Fruit fly (Drosophila melanogaster) whole organism, wandering third instar larva: Measurements from ENCODE around the gene Eig71Eh.

Experiments used
- Abd-B ChIP-seq: fragments of >200 bp; optimal IDR thresholded peaks from 2 replicates; lab custom pipeline; 2017; ENCODE audit warnings: missing biosample characterization, missing genetic modification characterization
- CG32264 ChIP-seq: fragments of 200-800 bp; sonication (Bioruptor generic); optimal IDR thresholded peaks from 2 replicates; lab custom pipeline; 2016; ENCODE audit warnings: missing biosample characterization, missing genetic modification characterization
- CG9705 ChIP-seq: fragments of 200-800 bp; sonication (Bioruptor generic); optimal IDR thresholded peaks from 2 replicates; lab custom pipeline; 2018; ENCODE audit warnings: missing biosample characterization, mild to moderate bottlenecking, missing genetic modification characterization
- CrebA ChIP-seq: fragments of 200-800 bp; sonication (Bioruptor generic); optimal IDR thresholded peaks from 2 replicates; lab custom pipeline; 2016; ENCODE audit warnings: missing biosample characterization, mild to moderate bottlenecking, missing genetic modification characterization, borderline replicate concordance
- Dfd ChIP-seq: fragments of >200 bp; optimal IDR thresholded peaks from 2 replicates; lab custom pipeline; 2017; ENCODE audit warnings: missing biosample characterization, missing genetic modification characterization
- Dif ChIP-seq: fragments of 200-275, 200-300 bp; sonication (Bioruptor generic); optimal IDR thresholded peaks from 2 replicates; lab custom pipeline; 2018; ENCODE audit warnings: missing biosample characterization, missing genetic modification characterization; ENCODE audit not compliant: partially characterized antibody
- GATAd ChIP-seq: sonication (Bioruptor generic); optimal IDR thresholded peaks from 2 replicates; lab custom pipeline; 2016; ENCODE audit warnings: missing biosample characterization, missing genetic modification characterization
- Hnf4 ChIP-seq: fragments of 200-800 bp; sonication (Bioruptor generic); optimal IDR thresholded peaks from 2 replicates; lab custom pipeline; 2016; ENCODE audit warnings: missing biosample characterization, mild to moderate bottlenecking, missing genetic modification characterization
- Hr83 ChIP-seq: fragments of 200-300 bp; sonication (Bioruptor generic); optimal IDR thresholded peaks from 2 replicates; lab custom pipeline; 2016; ENCODE audit warnings: missing biosample characterization, mild to moderate bottlenecking, missing genetic modification characterization, moderate library complexity; ENCODE audit not compliant: poor library complexity, severe bottlenecking
- Mio ChIP-seq: sonication (Bioruptor generic); optimal IDR thresholded peaks from 2 replicates; lab custom pipeline; 2016; ENCODE audit warnings: missing biosample characterization, missing genetic modification characterization
- Myc ChIP-seq: fragments of >200 bp; optimal IDR thresholded peaks from 2 replicates; lab custom pipeline; 2017
- N ChIP-seq: fragments of >200 bp; optimal IDR thresholded peaks from 2 replicates; lab custom pipeline; 2018; ENCODE audit warnings: missing biosample characterization, missing external identifiers, missing genetic modification characterization
- OdsH ChIP-seq: fragments of 200-800 bp; sonication (Bioruptor generic); optimal IDR thresholded peaks from 2 replicates; lab custom pipeline; 2016; ENCODE audit warnings: missing biosample characterization, mild to moderate bottlenecking, missing genetic modification characterization
- Sp1 ChIP-seq: fragments of 200-800 bp; sonication (Bioruptor generic); optimal IDR thresholded peaks from 3 replicates; lab custom pipeline; 2019; ENCODE audit warnings: missing biosample characterization, mild to moderate bottlenecking, missing genetic modification characterization, moderate library complexity
- Vsx2 ChIP-seq: fragments of 200-300, 225-300 bp; sonication (Bioruptor generic); optimal IDR thresholded peaks from 2 replicates; lab custom pipeline; 2018; ENCODE audit warnings: missing biosample characterization, missing genetic modification characterization; ENCODE audit not compliant: partially characterized antibody
- dl ChIP-seq, 2 experiments: fragments of 175-275, 200-275 bp in 1 of 2; fragments of 200-275 bp in 1 of 2; sonication (Bioruptor generic); optimal IDR thresholded peaks; lab custom pipeline; 2018; ENCODE audit warnings: mild to moderate bottlenecking in 2 of 2, missing biosample characterization in 2 of 2, missing genetic modification characterization in 2 of 2, moderate library complexity in 2 of 2; ENCODE audit not compliant: partially characterized antibody in 2 of 2, insufficient read depth in 1 of 2
- dsf ChIP-seq: sonication (Bioruptor generic); optimal IDR thresholded peaks from 2 replicates; lab custom pipeline; 2016; ENCODE audit warnings: missing biosample characterization, missing genetic modification characterization, borderline replicate concordance
- ey ChIP-seq: fragments of 200-800 bp; sonication (Bioruptor generic); optimal IDR thresholded peaks from 2 replicates; lab custom pipeline; 2016; ENCODE audit warnings: missing biosample characterization, missing genetic modification characterization
- foxo ChIP-seq, 2 experiments: fragments of 200-800 bp; sonication (Bioruptor generic); optimal IDR thresholded peaks; 2 replicates in 1 of 2; 3 replicates in 1 of 2; lab custom pipeline; 2016 to 2017; ENCODE audit warnings: missing biosample characterization in 2 of 2, missing genetic modification characterization in 2 of 2
- h ChIP-seq: fragments of 200-800 bp; sonication (Bioruptor generic); optimal IDR thresholded peaks from 3 replicates; lab custom pipeline; 2016; ENCODE audit warnings: missing biosample characterization, mild to moderate bottlenecking, missing genetic modification characterization
- lola ChIP-seq: fragments of >200 bp; optimal IDR thresholded peaks from 2 replicates; lab custom pipeline; 2017; ENCODE audit warnings: missing biosample characterization, missing genetic modification characterization
- pan ChIP-seq: fragments of >200 bp; optimal IDR thresholded peaks from 2 replicates; lab custom pipeline; 2017
- psq ChIP-seq: fragments of 200-800 bp; sonication (Bioruptor generic); optimal IDR thresholded peaks from 3 replicates; lab custom pipeline; 2017; ENCODE audit warnings: missing biosample characterization, mild to moderate bottlenecking, missing genetic modification characterization, moderate library complexity
- rgr ChIP-seq: fragments of 200-800 bp; sonication (Bioruptor generic); optimal IDR thresholded peaks from 3 replicates; lab custom pipeline; 2016; ENCODE audit warnings: missing biosample characterization, mild to moderate bottlenecking, missing genetic modification characterization
- sage ChIP-seq: fragments of 200-800 bp; sonication (Bioruptor generic); optimal IDR thresholded peaks from 2 replicates; lab custom pipeline; 2016; ENCODE audit warnings: missing biosample characterization, mild to moderate bottlenecking, missing genetic modification characterization
- sv ChIP-seq: fragments of 200-800 bp; sonication (Bioruptor generic); optimal IDR thresholded peaks from 3 replicates; lab custom pipeline; 2016; ENCODE audit warnings: missing biosample characterization, missing genetic modification characterization
- tai ChIP-seq: sonication (Bioruptor generic); optimal IDR thresholded peaks from 2 replicates; lab custom pipeline; 2016; ENCODE audit warnings: missing biosample characterization, missing genetic modification characterization
- usp ChIP-seq: fragments of >200 bp; optimal IDR thresholded peaks from 2 replicates; lab custom pipeline; 2017; ENCODE audit warnings: missing biosample characterization, missing genetic modification characterization

Eig71Eh gene

DNA sequence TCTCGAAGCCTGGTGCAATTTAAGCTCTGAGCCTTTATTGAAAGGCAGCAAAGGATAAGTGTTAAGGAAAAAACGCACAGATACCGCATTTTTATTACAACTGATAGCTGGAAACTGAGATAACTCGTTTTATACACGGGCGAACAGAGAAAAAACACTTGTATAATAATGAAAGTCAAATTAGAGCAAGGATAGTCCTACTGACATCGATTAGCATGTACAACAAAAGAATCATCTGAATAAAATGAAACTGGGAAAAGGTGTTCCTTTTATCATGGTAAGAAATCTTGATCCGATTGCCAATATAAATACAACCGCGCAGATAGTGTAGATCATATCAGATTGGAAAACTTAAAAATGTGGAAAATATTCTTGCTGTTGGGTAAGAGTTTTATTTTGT lies 1.7 kb upstream of the Eig71Eh start, which contains the start of the genes Eig71Ej and Eig71Ek:
Gene Eig71Ej (minus strand): TSS at position 101 of the 400 bp plus-strand sequence.
Gene Eig71Ek (plus strand): TSS at position 334 of the 400 bp plus-strand sequence.
- no peak for TF ChIP-seq CrebA (GFP tag; lab: Kevin White, UChicago)
- TF ChIP-seq Hr83 (GFP tag; lab: Kevin White, UChicago): no peak
- TF ChIP-seq lola (GFP tag; lab: Kevin White, UChicago): no peak
- TF ChIP-seq Dif (GFP tag; lab: Kevin White, UChicago): no peak
- TF ChIP-seq tai (GFP tag; lab: Kevin White, UChicago): no peak
- no peak for TF ChIP-seq Vsx2 (GFP tag; lab: Kevin White, UChicago)
- no peak for TF ChIP-seq CG9705 (GFP tag; lab: Kevin White, UChicago)
- no peak for TF ChIP-seq dsf (GFP tag; lab: Kevin White, UChicago)
- no peak for TF ChIP-seq CG32264 (GFP tag; lab: Kevin White, UChicago)
- TF ChIP-seq dl (GFP tag; optimal IDR thresholded peaks at IDR 0.05; lab: Kevin White, UChicago; ENCODE audit: insufficient read depth in 1 of 2, partially characterized antibody in 2 of 2): no peak
- TF ChIP-seq N (GFP tag; lab: Kevin White, UChicago): no peak

DNA sequence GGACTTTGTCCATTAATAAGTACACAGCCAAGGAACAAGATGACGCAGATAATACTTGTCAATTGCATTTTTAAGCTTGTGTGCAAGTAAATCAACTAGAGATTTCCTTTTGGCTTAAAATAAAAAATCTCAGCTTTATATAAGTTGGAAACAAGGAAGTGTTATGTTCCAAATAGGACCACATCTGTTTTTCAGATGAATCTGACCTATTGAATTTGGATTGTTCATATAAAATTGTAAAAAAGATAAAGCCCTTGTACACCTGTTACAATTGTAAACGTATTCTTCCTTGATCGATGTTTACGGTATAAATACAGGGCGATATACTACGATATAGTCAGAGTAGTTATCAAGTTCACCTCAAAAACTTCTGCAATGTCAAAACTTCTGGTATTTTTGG lies 2.0 kb downstream of the Eig71Eh start, which contains the start of the genes Eig71Ef and Eig71Eg:
Gene Eig71Ef (minus strand): TSS at position 101 of the 400 bp plus-strand sequence.
Gene Eig71Eg (plus strand): TSS at position 339 of the 400 bp plus-strand sequence.
- TF ChIP-seq GATAd (GFP tag; lab: Kevin White, UChicago) (no peak), Dfd (GFP tag; lab: Kevin White, UChicago) (no peak), OdsH (GFP tag; lab: Kevin White, UChicago) (no peak), N (GFP tag; lab: Kevin White, UChicago) (no peak), Hnf4 (GFP tag; lab: Kevin White, UChicago) (no peak), CrebA (GFP tag; lab: Kevin White, UChicago) (no peak), pan (no peak), Dif (GFP tag; lab: Kevin White, UChicago) (no peak), Sp1 (no peak), h (no peak)

DNA sequence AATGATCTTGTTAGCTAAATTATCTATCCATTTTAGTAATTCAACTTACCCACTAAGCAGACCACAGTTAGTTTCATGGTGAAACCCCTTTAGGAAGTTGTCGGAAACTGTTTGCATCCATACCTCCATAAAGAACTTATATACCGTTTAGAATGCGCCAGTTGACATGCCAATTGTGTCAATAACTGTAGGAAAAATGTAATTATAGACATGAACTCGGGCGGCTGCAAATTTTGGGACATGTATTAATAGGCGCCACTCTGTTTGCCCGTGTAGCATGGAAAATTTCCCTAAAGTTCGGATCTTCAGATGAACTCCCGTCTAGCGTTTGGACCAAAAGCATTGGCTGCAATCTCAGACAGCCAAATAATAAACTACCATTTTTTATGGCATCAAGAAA lies 3.3 kb downstream of the Eig71Eh start, which contains the start of gene Eig71Ee:
Gene Eig71Ee (minus strand): TSS at position 101 of the 400 bp plus-strand sequence.
- TF ChIP-seq Mio (GFP tag; lab: Kevin White, UChicago) (no peak), Dfd (GFP tag; lab: Kevin White, UChicago) (no peak), sv (no peak), Abd-B (GFP tag; lab: Kevin White, UChicago) (no peak), Hr83 (GFP tag; lab: Kevin White, UChicago) (peak; percentile 10)

DNA sequence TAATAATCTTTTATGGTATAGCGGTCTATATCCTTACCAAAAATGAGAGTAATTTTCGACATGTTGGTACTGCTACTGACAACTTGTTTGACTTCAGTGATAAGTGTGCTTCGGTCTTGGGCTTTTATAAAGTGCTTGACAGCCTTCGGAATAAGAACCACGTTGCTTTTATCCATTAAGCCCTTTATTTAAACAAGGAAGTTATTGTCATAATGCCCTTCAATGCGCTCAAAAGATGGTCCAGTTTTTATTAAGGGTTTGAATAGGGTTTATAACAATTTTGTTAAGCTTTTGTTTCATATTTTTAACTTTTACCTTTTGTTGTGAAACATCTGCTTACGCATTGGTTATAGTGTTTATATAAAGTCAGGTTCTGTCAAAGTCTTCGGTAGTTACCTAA lies 7.1 kb downstream of the Eig71Eh start, which contains the start of the genes Eig71Ec and Eig71Ed:
Gene Eig71Ec (minus strand): TSS at position 101 of the 400 bp plus-strand sequence.
Gene Eig71Ed (plus strand): TSS at position 384 of the 400 bp plus-strand sequence.
- TF ChIP-seq pan (no peak), N (GFP tag; lab: Kevin White, UChicago) (no peak), usp (GFP tag; lab: Kevin White, UChicago) (no peak), foxo (GFP tag; optimal IDR thresholded peaks at IDR 0.05; lab: Kevin White, UChicago) (no peak), CG32264 (GFP tag; lab: Kevin White, UChicago) (no peak), dl (GFP tag; optimal IDR thresholded peaks at IDR 0.05; lab: Kevin White, UChicago; ENCODE audit: insufficient read depth in 1 of 2, partially characterized antibody in 2 of 2) (no peak), ey (GFP tag; lab: Kevin White, UChicago) (no peak), Myc (lab: Kevin White, UChicago) (no peak), CrebA (GFP tag; lab: Kevin White, UChicago) (no peak), rgr (no peak), OdsH (GFP tag; lab: Kevin White, UChicago) (no peak), Hnf4 (GFP tag; lab: Kevin White, UChicago) (no peak), sage (GFP tag; lab: Kevin White, UChicago) (no peak)

DNA sequence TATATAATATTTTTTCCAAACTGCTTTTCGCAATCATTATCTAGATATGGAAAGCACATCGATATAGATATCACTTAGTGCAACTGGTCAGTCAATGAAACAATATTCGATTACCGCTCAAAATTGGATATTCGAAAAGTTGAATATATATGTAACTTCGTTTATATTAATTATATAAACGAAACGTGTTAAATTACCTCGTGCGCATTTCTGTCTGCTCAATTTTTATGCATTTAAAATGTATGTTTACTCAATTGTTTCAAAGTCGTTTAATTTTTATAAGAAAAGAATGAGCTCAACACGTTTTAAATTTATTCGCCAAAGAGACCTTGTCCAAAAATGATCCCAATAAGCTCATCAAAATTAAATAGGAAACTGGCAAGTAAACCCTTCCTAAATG lies 8.7 kb downstream of the Eig71Eh start, which contains the start of gene CG43084:
Gene CG43084 (plus strand): TSS at position 301 of the 400 bp plus-strand sequence.
- no peak for TF ChIP-seq psq (GFP tag; lab: Kevin White, UChicago)
